Worm (Caenorhabditis elegans) whole organism, L2 larva: ENCODE data around the gene umps-1.

Experiments
- C34F6.9 ChIP-seq: fragments of 150-350 bp; optimal IDR thresholded peaks from 2 replicates; lab custom pipeline; 2014; ENCODE audit warnings: missing biosample characterization, missing genetic modification characterization
- Y55F3AM.14 ChIP-seq: fragments of 200-800 bp; sonication (Bioruptor generic); optimal IDR thresholded peaks from 2 replicates; lab custom pipeline; 2018; ENCODE audit warnings: mild to moderate bottlenecking, missing genetic modification characterization, missing compliant biosample characterization
- ZK546.5 ChIP-seq: sonication (generic microtip); optimal IDR thresholded peaks from 2 replicates; lab custom pipeline; 2017; ENCODE audit warnings: missing biosample characterization, missing genetic modification characterization
- alr-1 ChIP-seq: fragments of 150-350 bp; optimal IDR thresholded peaks from 2 replicates; lab custom pipeline; 2014; ENCODE audit warnings: missing biosample characterization, missing genetic modification characterization
- aly-2 ChIP-seq: fragments of 150-350 bp; optimal IDR thresholded peaks from 2 replicates; lab custom pipeline; 2014; ENCODE audit warnings: missing biosample characterization, missing genetic modification characterization
- ama-1 ChIP-seq: fragments of 150-350 bp; optimal IDR thresholded peaks from 2 replicates; lab custom pipeline; 2018; ENCODE audit warnings: inconsistent platforms
- blmp-1 ChIP-seq: sonication (generic microtip); optimal IDR thresholded peaks from 2 replicates; lab custom pipeline; 2017; ENCODE audit warnings: missing genetic modification characterization, mild to moderate bottlenecking, missing compliant biosample characterization, antibody characterized with exemption, moderate library complexity; ENCODE audit not compliant: insufficient read depth
- ceh-16 ChIP-seq: fragments of 150-350 bp; optimal IDR thresholded peaks from 2 replicates; lab custom pipeline; 2014; ENCODE audit warnings: missing biosample characterization, missing genetic modification characterization
- crh-2 ChIP-seq: sonication (generic microtip); optimal IDR thresholded peaks from 2 replicates; lab custom pipeline; 2017; ENCODE audit warnings: missing biosample characterization, missing genetic modification characterization
- dmd-4 ChIP-seq: sonication (generic microtip); optimal IDR thresholded peaks from 2 replicates; lab custom pipeline; 2017; ENCODE audit warnings: missing biosample characterization, missing genetic modification characterization
- egl-27 ChIP-seq: sonication (generic microtip); optimal IDR thresholded peaks from 3 replicates; lab custom pipeline; 2017; ENCODE audit warnings: missing biosample characterization, missing genetic modification reagents, missing genetic modification characterization
- fos-1 ChIP-seq: fragments of 150-350 bp; optimal IDR thresholded peaks from 2 replicates; lab custom pipeline; 2014; ENCODE audit warnings: missing biosample characterization, missing genetic modification characterization
- gmeb-1 ChIP-seq: fragments of 150-350 bp; optimal IDR thresholded peaks from 2 replicates; lab custom pipeline; 2014; ENCODE audit warnings: missing biosample characterization, missing genetic modification characterization
- lin-11 ChIP-seq: fragments of 150-350 bp; sonication (generic microtip); optimal IDR thresholded peaks from 2 replicates; lab custom pipeline; 2014; ENCODE audit warnings: missing biosample characterization, missing genetic modification characterization, inconsistent platforms, mixed read lengths
- lin-13 ChIP-seq: fragments of 150-350 bp; optimal IDR thresholded peaks from 2 replicates; lab custom pipeline; 2014; ENCODE audit warnings: missing biosample characterization, missing genetic modification reagents, missing genetic modification characterization
- mab-5 ChIP-seq: fragments of 150-350 bp; optimal IDR thresholded peaks from 2 replicates; lab custom pipeline; 2014; ENCODE audit warnings: missing biosample characterization, missing genetic modification characterization
- nhr-10 ChIP-seq: sonication (generic microtip); optimal IDR thresholded peaks from 2 replicates; lab custom pipeline; 2017; ENCODE audit warnings: missing biosample characterization, missing genetic modification characterization
- nhr-12 ChIP-seq: fragments of 150-350 bp; optimal IDR thresholded peaks from 2 replicates; lab custom pipeline; 2014; ENCODE audit warnings: missing biosample characterization, missing genetic modification characterization
- nhr-129 ChIP-seq: fragments of 150-350 bp; optimal IDR thresholded peaks from 2 replicates; lab custom pipeline; 2014; ENCODE audit warnings: missing biosample characterization, missing genetic modification characterization
- nhr-21 ChIP-seq: fragments of 150-350 bp; optimal IDR thresholded peaks from 2 replicates; lab custom pipeline; 2014; ENCODE audit warnings: missing biosample characterization, missing genetic modification characterization
- nhr-237 ChIP-seq: fragments of 150-350 bp; optimal IDR thresholded peaks from 2 replicates; lab custom pipeline; 2014; ENCODE audit warnings: missing biosample characterization, missing genetic modification characterization
- nhr-25 ChIP-seq: fragments of 150-350 bp; sonication (generic microtip); optimal IDR thresholded peaks from 3 replicates; lab custom pipeline; 2014; ENCODE audit warnings: missing biosample characterization, missing genetic modification characterization
- nhr-6 ChIP-seq: fragments of 150-350 bp; optimal IDR thresholded peaks from 2 replicates; lab custom pipeline; 2014; ENCODE audit warnings: missing biosample characterization, missing genetic modification characterization
- nhr-77 ChIP-seq: fragments of 150-350 bp; optimal IDR thresholded peaks from 2 replicates; lab custom pipeline; 2014; ENCODE audit warnings: missing biosample characterization, missing genetic modification characterization
- sem-4 ChIP-seq: fragments of 150-350 bp; optimal IDR thresholded peaks from 2 replicates; lab custom pipeline; 2014; ENCODE audit warnings: missing biosample characterization, missing genetic modification reagents, missing genetic modification characterization
- skn-1 ChIP-seq: sonication (generic microtip); optimal IDR thresholded peaks from 2 replicates; lab custom pipeline; 2017; ENCODE audit warnings: missing biosample characterization, missing genetic modification characterization
- sma-3 ChIP-seq: sonication (generic microtip); optimal IDR thresholded peaks from 2 replicates; lab custom pipeline; 2016; ENCODE audit warnings: missing genetic modification reagents, missing genetic modification characterization, missing compliant biosample characterization
- sma-9 ChIP-seq, 2 experiments: fragments of 150-350 bp in 1 of 2; sonication (generic microtip) in 1 of 2; optimal IDR thresholded peaks; 2 replicates each; lab custom pipeline; 2014 to 2016; ENCODE audit warnings: missing genetic modification characterization in 2 of 2, mild to moderate bottlenecking in 1 of 2, missing biosample characterization in 1 of 2, missing compliant biosample characterization in 1 of 2, missing genetic modification reagents in 1 of 2, moderate library complexity in 1 of 2
- snpc-4 ChIP-seq: fragments of 150-350 bp; optimal IDR thresholded peaks from 2 replicates; lab custom pipeline; 2014; ENCODE audit warnings: missing biosample characterization, missing genetic modification characterization
- unc-55 ChIP-seq: fragments of 150-350 bp; sonication (generic microtip); optimal IDR thresholded peaks from 3 replicates; lab custom pipeline; 2014; ENCODE audit warnings: missing biosample characterization, missing genetic modification reagents, missing genetic modification characterization
- zag-1 ChIP-seq: fragments of 150-350 bp; optimal IDR thresholded peaks from 2 replicates; lab custom pipeline; 2014; ENCODE audit warnings: missing biosample characterization, missing genetic modification characterization
- ztf-4 ChIP-seq: fragments of 150-350 bp; optimal IDR thresholded peaks from 2 replicates; lab custom pipeline; 2014; ENCODE audit warnings: missing biosample characterization, missing genetic modification characterization

Gene umps-1

DNA sequence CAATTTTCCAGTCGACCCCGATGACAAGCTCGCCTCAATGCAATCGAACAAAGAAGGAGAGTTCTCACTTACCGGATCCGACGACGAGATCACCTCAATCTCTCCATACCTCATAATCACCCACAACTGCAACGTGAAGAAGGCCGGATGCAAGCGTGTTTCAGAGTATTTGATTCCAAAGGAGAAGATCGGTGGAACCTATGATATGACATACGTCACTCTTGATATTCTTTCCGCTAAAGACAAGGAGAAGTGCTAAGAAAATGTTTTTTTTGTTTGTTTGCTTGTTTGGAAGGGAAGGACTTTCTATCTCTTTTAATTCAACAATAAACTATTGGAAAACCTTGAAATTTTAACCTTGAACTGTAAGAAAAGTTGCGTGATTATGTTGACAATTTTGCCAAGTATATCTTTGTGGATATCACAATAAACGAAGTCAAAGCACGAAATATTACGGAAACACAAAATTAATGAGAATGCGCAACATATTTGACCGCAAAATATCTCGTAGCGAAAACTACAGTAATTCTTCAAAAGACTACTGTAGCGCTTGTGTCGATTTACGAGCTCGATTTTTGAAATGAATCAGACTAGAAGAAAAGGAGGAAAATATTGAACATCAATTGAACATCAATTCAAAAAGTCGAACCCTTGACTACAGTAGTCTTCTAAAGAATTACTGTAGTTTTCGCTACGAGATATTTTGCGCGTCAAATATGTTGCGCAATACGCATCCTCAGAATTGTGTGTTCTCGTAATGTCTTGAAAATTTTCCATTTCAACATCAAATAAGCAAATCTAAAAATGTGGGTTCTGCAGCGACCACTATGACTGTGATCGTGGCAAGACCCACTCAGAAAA is 18.2 kb downstream of the umps-1 start:
- TF ChIP-seq crh-2 (tag; lab: Kevin White, UChicago): peak; percentile 24
- TF ChIP-seq sma-3: peak; percentile 44
- TF ChIP-seq lin-13 (GFP tag; lab: Kevin White, UChicago): peak; percentile 31
- peak; percentile 18 for TF ChIP-seq nhr-21 (tag; lab: Kevin White, UChicago)
- no peak for TF ChIP-seq C34F6.9 (tag; lab: Kevin White, UChicago)
- TF ChIP-seq blmp-1 (tag; lab: Kevin White, UChicago): peak; percentile 41
- TF ChIP-seq nhr-25 (tag; lab: Kevin White, UChicago): peak; percentile 80
- no peak for TF ChIP-seq nhr-10 (tag; lab: Kevin White, UChicago)
- no peak for TF ChIP-seq aly-2
- peak; percentile 0 for TF ChIP-seq nhr-6 (tag; lab: Kevin White, UChicago)
- no peak for TF ChIP-seq nhr-129 (tag; lab: Kevin White, UChicago)
- peak; percentile 43 for TF ChIP-seq ztf-4 (tag; lab: Kevin White, UChicago)

DNA sequence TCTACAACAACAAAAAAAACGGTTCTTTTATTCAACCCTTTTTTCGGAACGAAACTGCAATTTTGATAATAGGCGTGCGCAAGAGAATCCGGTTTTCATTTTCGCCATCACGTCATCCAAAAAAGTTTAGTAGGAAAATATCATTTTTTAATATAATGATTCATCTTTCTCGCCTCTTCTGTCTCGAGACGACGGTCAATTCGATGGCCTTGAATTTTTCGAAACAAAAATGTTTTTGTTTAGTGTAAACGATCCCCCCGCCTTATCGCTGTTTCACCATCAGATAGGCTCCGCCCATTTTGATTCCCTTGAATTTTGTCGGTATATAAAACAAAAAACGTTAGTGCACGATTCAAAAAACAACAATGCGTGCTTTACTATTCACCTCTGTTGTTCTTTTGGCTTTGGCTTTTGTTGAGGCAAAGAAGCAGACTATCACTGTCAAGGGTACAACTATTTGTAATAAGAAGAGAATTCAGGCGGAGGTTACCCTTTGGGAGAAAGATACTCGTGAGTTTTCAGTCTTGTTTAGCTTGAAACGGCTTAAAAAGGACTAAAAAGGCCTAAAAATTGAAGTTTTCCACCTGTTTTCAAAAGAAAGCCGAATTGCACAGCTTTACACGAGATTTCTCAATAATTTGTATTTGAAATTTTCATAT is 19.8 kb downstream of the umps-1 start, which contains the start of gene ttr-15:
Gene ttr-15, plus strand, starts transcription at position 340 of the 659 bp plus-strand sequence.
- no peak for TF ChIP-seq mab-5 (tag; lab: Kevin White, UChicago)
- peak; percentile 29 for TF ChIP-seq sma-9 (GFP tag; optimal IDR thresholded peaks at IDR 0.05; lab: Kevin White, UChicago)
- TF ChIP-seq sma-9 (tag; optimal IDR thresholded peaks at IDR 0.05; lab: Kevin White, UChicago): no peak
- peak; percentile 63 for TF ChIP-seq nhr-25 (tag; lab: Kevin White, UChicago)
- TF ChIP-seq nhr-10 (tag; lab: Kevin White, UChicago): no peak
- TF ChIP-seq sma-3: peak; percentile 84
- TF ChIP-seq ZK546.5 (tag; lab: Kevin White, UChicago): no peak
- TF ChIP-seq lin-11 (tag; lab: Kevin White, UChicago): no peak
- peak; percentile 12 for TF ChIP-seq nhr-21 (tag; lab: Kevin White, UChicago)
- no peak for TF ChIP-seq nhr-237 (tag; lab: Kevin White, UChicago)
- no peak for TF ChIP-seq blmp-1 (tag; lab: Kevin White, UChicago)
- peak; percentile 86 for TF ChIP-seq ama-1 (lab: Kevin White, UChicago)
- TF ChIP-seq fos-1 (tag; lab: Kevin White, UChicago): peak; percentile 40
- no peak for TF ChIP-seq egl-27 (tag; lab: Kevin White, UChicago)
- TF ChIP-seq ceh-16 (tag; lab: Kevin White, UChicago): no peak
- no peak for TF ChIP-seq skn-1 (tag; lab: Kevin White, UChicago)
- TF ChIP-seq nhr-77 (tag; lab: Kevin White, UChicago): no peak
- TF ChIP-seq gmeb-1 (tag; lab: Kevin White, UChicago): no peak
- TF ChIP-seq crh-2 (tag; lab: Kevin White, UChicago): peak; percentile 15
- TF ChIP-seq C34F6.9 (tag; lab: Kevin White, UChicago): no peak
- TF ChIP-seq Y55F3AM.14 (GFP tag; lab: Kevin White, UChicago): peak; percentile 56
- TF ChIP-seq unc-55 (GFP tag; lab: Kevin White, UChicago): no peak
- TF ChIP-seq nhr-12: no peak
- TF ChIP-seq nhr-129 (tag; lab: Kevin White, UChicago): peak; percentile 11
- no peak for TF ChIP-seq snpc-4
- no peak for TF ChIP-seq dmd-4 (tag; lab: Kevin White, UChicago)

DNA sequence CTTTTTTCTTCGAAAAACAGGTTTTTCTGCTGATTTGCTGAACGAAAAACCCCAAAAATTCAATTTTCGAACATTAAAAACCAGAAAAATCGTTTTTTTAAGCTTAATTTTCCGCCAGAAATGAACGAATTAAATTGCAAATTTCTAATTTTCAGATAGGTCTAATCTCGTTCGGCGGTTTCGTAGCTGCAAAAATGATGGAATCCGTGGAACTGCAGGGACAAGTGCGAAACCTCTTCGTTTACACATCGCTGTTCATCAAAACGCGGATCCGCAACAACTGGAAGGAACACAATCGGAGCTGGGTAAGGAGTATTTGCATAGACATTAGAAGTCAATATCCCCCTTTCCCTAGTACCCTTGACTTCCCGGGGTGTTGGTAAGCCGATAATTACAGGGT is 21.3 kb downstream of the umps-1 start:
- no peak for TF ChIP-seq unc-55 (GFP tag; lab: Kevin White, UChicago)
- TF ChIP-seq ama-1 (lab: Kevin White, UChicago): no peak
- no peak for TF ChIP-seq lin-11 (tag; lab: Kevin White, UChicago)
- no peak for TF ChIP-seq gmeb-1 (tag; lab: Kevin White, UChicago)
- TF ChIP-seq alr-1 (tag; lab: Kevin White, UChicago): no peak
- no peak for TF ChIP-seq nhr-21 (tag; lab: Kevin White, UChicago)
- no peak for TF ChIP-seq skn-1 (tag; lab: Kevin White, UChicago)
- no peak for TF ChIP-seq blmp-1 (tag; lab: Kevin White, UChicago)
- TF ChIP-seq zag-1 (tag; lab: Kevin White, UChicago): no peak
- TF ChIP-seq sem-4 (tag; lab: Kevin White, UChicago): no peak
- TF ChIP-seq lin-13 (GFP tag; lab: Kevin White, UChicago): no peak
